Fruit fly (Drosophila melanogaster): Measurements from ENCODE around the gene yip2.

DNA sequence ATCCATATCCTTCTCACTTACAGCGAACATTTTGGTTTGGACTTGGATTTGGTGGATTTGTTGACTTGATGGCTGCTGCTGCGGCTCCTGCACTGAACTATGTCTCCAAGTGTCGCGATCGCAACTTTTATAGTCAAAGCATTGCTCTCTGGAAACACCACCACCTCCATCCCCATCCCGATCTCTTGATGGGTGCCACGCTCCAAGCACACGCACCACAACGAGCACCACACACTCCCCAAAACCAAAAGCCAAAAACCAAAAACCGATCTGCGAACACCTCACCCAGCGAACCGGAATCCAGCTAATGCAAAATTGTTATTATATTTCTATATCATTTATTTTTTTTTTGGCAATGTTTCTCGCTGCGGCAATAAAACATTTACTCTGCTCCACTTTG, 18.0 kb downstream of the yip2 start, which contains the start of gene Cpr30F:
- TF ChIP-seq achi (GFP tag; optimal IDR thresholded peaks at IDR 0.05), result no peak
- no peak for TF ChIP-seq salr (GFP tag; optimal IDR thresholded peaks at IDR 0.05)
- no peak for TF ChIP-seq CG7368 (GFP tag; optimal IDR thresholded peaks at IDR 0.05)
- no peak for TF ChIP-seq Eip75B (GFP tag; optimal IDR thresholded peaks at IDR 0.05)
- no peak for TF ChIP-seq CG8119 (GFP tag; IDR thresholded peaks at IDR 0.05)
- TF ChIP-seq CG10669 (GFP tag; optimal IDR thresholded peaks at IDR 0.05), result no peak

Data from whole organism, prepupa.